Worm (Caenorhabditis elegans) whole organism, mixed stage, embryonic: ENCODE data around the gene C13G3.1.

Experiments
- lin-13 ChIP-seq: fragments of 150-350 bp; optimal IDR thresholded peaks from 2 replicates; lab custom pipeline; 2014; ENCODE audit warnings: missing biosample characterization, missing genetic modification characterization
- lsy-2 ChIP-seq: fragments of 150-350 bp; optimal IDR thresholded peaks from 2 replicates; lab custom pipeline; 2014; ENCODE audit warnings: missing biosample characterization, missing genetic modification characterization
- nhr-12 ChIP-seq: fragments of 150-350 bp; optimal IDR thresholded peaks from 2 replicates; lab custom pipeline; 2014; ENCODE audit warnings: missing biosample characterization, missing genetic modification characterization
- nhr-76 ChIP-seq: sonication (generic microtip); optimal IDR thresholded peaks from 2 replicates; lab custom pipeline; 2017; ENCODE audit warnings: missing biosample characterization, missing genetic modification characterization
- sptf-1 ChIP-seq: sonication (generic microtip); optimal IDR thresholded peaks from 2 replicates; lab custom pipeline; 2017; ENCODE audit warnings: mild to moderate bottlenecking, missing genetic modification characterization, moderate library complexity, missing compliant biosample characterization
- unc-39 ChIP-seq: fragments of 150-350 bp; optimal IDR thresholded peaks from 2 replicates; lab custom pipeline; 2014; ENCODE audit warnings: missing biosample characterization, missing genetic modification characterization

ce11 chrV:11012419-11012818 is at the start of gene C13G3.1:
- no peak for TF ChIP-seq nhr-76 (tag; lab: Kevin White, UChicago)
- TF ChIP-seq nhr-12 (tag; lab: Kevin White, UChicago) = no peak
- no peak for TF ChIP-seq lin-13 (tag; lab: Kevin White, UChicago)
- TF ChIP-seq sptf-1 (tag; lab: Kevin White, UChicago) = no peak
- TF ChIP-seq lsy-2 = no peak
- no peak for TF ChIP-seq unc-39 (tag; lab: Kevin White, UChicago)
